Fruit fly (Drosophila melanogaster): ENCODE results near the gene CG11555.

The CG11555 gene

DNA sequence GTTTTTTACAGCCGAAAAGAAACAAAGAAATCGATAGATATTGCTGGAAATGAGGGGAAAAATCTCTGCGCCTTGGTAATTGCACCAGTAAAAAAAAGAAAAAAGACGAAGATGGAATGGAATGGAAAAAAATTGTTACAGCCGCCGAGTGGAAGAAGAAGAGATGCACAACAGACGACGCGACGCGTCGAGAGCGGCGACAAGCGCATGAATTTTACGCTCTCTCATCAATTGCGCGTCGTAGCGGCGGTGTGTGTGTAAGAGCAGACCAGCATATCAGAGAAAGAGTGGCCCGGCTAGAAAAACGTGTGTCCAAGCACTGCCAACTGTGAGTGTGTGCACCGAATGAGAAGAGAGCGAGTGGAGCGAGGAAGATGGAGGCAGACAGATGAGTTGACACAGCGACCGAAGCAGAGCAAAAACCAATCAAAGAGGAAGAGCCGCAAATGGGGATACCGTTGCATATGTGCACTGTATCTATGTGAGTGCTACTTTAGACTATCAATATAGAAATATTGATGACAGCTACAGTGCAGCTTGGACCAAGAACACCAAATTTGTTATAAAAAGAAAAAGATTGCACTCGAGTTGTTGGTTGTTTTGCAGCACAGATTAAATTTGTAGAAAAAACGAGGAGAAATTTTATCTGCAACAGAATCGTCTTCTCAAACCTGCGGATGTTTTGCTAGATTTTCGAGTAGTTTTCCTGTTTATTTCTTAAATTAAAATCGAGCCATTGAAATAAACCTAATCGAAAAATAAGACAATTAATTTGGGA is 24.4 kb upstream of the CG11555 start (continued):
- TF ChIP-seq cwo (GFP tag; optimal IDR thresholded peaks at IDR 0.05) (peak; percentile 84), B-H1 (GFP tag; IDR thresholded peaks at IDR 0.05) (no peak), zf30C (GFP tag; optimal IDR thresholded peaks at IDR 0.05) (peak; percentile 11), pita (GFP tag; optimal IDR thresholded peaks at IDR 0.05) (no peak), CG5953 (GFP tag; IDR thresholded peaks at IDR 0.05) (no peak), Ets97D (GFP tag; optimal IDR thresholded peaks at IDR 0.05) (no peak), ap (GFP tag; IDR thresholded peaks at IDR 0.05) (no peak), CG17361 (GFP tag; IDR thresholded peaks at IDR 0.05) (0 out of 3 replicates have a peak, but pooled peaks have one; percentile 22), Taf1 (GFP tag; IDR thresholded peaks at IDR 0.05) (no peak), Hr78 (GFP tag; optimal IDR thresholded peaks at IDR 0.05) (no peak), CG7745 (tag; optimal IDR thresholded peaks at IDR 0.05) (no peak), sens (GFP tag) (peak; percentile 87), Hr39 (optimal IDR thresholded peaks at IDR 0.05) (no peak), CG30431 (GFP tag; optimal IDR thresholded peaks at IDR 0.05) (no peak), ac (GFP tag; optimal IDR thresholded peaks at IDR 0.05) (no peak), CG12659 (GFP tag; optimal IDR thresholded peaks at IDR 0.05) (no peak), Jarid2 (GFP tag; optimal IDR thresholded peaks at IDR 0.05) (no peak), tgo (GFP tag; IDR thresholded peaks at IDR 0.05) (no peak), sob (GFP tag; IDR thresholded peaks at IDR 0.05) (no peak; the same call in 1 of the 2 replicates), pzg (GFP tag; optimal IDR thresholded peaks at IDR 0.05) (no peak), CG4282 (GFP tag; optimal IDR thresholded peaks at IDR 0.05) (no peak), NK7.1 (GFP tag; optimal IDR thresholded peaks at IDR 0.05) (no peak), amos (GFP tag; IDR thresholded peaks at IDR 0.05; ENCODE audit: partially characterized antibody) (no peak), Gug (GFP tag; IDR thresholded peaks at IDR 0.05) (0 out of 4 replicates have a peak, but pooled peaks have one; percentile 19), Sry-β (GFP tag; optimal IDR thresholded peaks at IDR 0.05) (no peak), Dip3 (GFP tag; optimal IDR thresholded peaks at IDR 0.05) (no peak), CG1647 (GFP tag; optimal IDR thresholded peaks at IDR 0.05) (no peak), nom (GFP tag; optimal IDR thresholded peaks at IDR 0.05) (peak; percentile 84), Meics (GFP tag; optimal IDR thresholded peaks at IDR 0.05) (no peak), bowl (GFP tag; IDR thresholded peaks at IDR 0.05) (no peak), gem (tag; optimal IDR thresholded peaks at IDR 0.05) (peak; percentile 47), gfzf (GFP tag; optimal IDR thresholded peaks at IDR 0.05) (no peak), mirr (GFP tag; optimal IDR thresholded peaks at IDR 0.05) (no peak), CG10959 (GFP tag; IDR thresholded peaks at IDR 0.05) (no peak), cg (GFP tag; optimal IDR thresholded peaks at IDR 0.05) (peak; percentile 88), esg (GFP tag; conservative IDR thresholded peaks at IDR 0.05) (no peak), insv (GFP tag; optimal IDR thresholded peaks at IDR 0.05) (no peak), cato (GFP tag; optimal IDR thresholded peaks at IDR 0.05; ENCODE audit: borderline replicate concordance) (no peak), peb (GFP tag; IDR thresholded peaks at IDR 0.05) (no peak), zfh2 (GFP tag; optimal IDR thresholded peaks at IDR 0.05) (no peak), croc (GFP tag; conservative IDR thresholded peaks at IDR 0.05) (no peak), da (GFP tag; optimal IDR thresholded peaks at IDR 0.05) (no peak), CG9876 (GFP tag; optimal IDR thresholded peaks at IDR 0.05) (no peak), CG1529 (GFP tag; optimal IDR thresholded peaks at IDR 0.05) (no peak), CG7786 (GFP tag; optimal IDR thresholded peaks at IDR 0.05) (no peak), Tbp (GFP tag; optimal IDR thresholded peaks at IDR 0.05) (no peak), hkb (optimal IDR thresholded peaks at IDR 0.05) (no peak), hkb (GFP tag; IDR thresholded peaks at IDR 0.05) (no peak), CoRest (tag; optimal IDR thresholded peaks at IDR 0.05) (no peak), gt (GFP tag; IDR thresholded peaks at IDR 0.05) (no peak), Dek (tag; optimal IDR thresholded peaks at IDR 0.05) (no peak)
